Worm (Caenorhabditis elegans) whole organism, L2 larva: ENCODE results near the gene F49F1.14.

Experiments used
- R02D3.7 ChIP-seq: fragments of 150-350 bp; optimal IDR thresholded peaks from 2 replicates; lab custom pipeline; 2014; ENCODE audit warnings: missing biosample characterization, missing genetic modification characterization
- aly-2 ChIP-seq: fragments of 150-350 bp; optimal IDR thresholded peaks from 2 replicates; lab custom pipeline; 2014; ENCODE audit warnings: missing biosample characterization, missing genetic modification characterization
- ama-1 ChIP-seq: fragments of 150-350 bp; optimal IDR thresholded peaks from 2 replicates; lab custom pipeline; 2018; ENCODE audit warnings: inconsistent platforms
- ceh-82 ChIP-seq: fragments of 150-350 bp; optimal IDR thresholded peaks from 2 replicates; lab custom pipeline; 2014; ENCODE audit warnings: missing biosample characterization, missing genetic modification characterization
- dmd-4 ChIP-seq: sonication (generic microtip); optimal IDR thresholded peaks from 2 replicates; lab custom pipeline; 2017; ENCODE audit warnings: missing biosample characterization, missing genetic modification characterization
- elt-1 ChIP-seq: fragments of 150-350 bp; optimal IDR thresholded peaks from 2 replicates; lab custom pipeline; 2014; ENCODE audit warnings: missing biosample characterization, missing genetic modification characterization
- elt-3 ChIP-seq: sonication (generic microtip); optimal IDR thresholded peaks from 2 replicates; lab custom pipeline; 2017; ENCODE audit warnings: missing biosample characterization, missing genetic modification characterization
- lsy-2 ChIP-seq, 2 experiments: fragments of 150-350 bp in 1 of 2; sonication (generic microtip) in 1 of 2; optimal IDR thresholded peaks; 2 replicates each; lab custom pipeline; 2014 to 2017; ENCODE audit warnings: missing biosample characterization in 2 of 2, missing genetic modification characterization in 2 of 2
- nhr-129 ChIP-seq: fragments of 150-350 bp; optimal IDR thresholded peaks from 2 replicates; lab custom pipeline; 2014; ENCODE audit warnings: missing biosample characterization, missing genetic modification characterization
- nhr-21 ChIP-seq: fragments of 150-350 bp; optimal IDR thresholded peaks from 2 replicates; lab custom pipeline; 2014; ENCODE audit warnings: missing biosample characterization, missing genetic modification characterization
- unc-39 ChIP-seq: fragments of 150-350 bp; optimal IDR thresholded peaks from 2 replicates; lab custom pipeline; 2014; ENCODE audit warnings: missing biosample characterization, missing genetic modification characterization
- zag-1 ChIP-seq: fragments of 150-350 bp; optimal IDR thresholded peaks from 2 replicates; lab custom pipeline; 2014; ENCODE audit warnings: missing biosample characterization, missing genetic modification characterization
- ztf-11 ChIP-seq: sonication (generic microtip); optimal IDR thresholded peaks from 2 replicates; lab custom pipeline; 2017; ENCODE audit warnings: missing biosample characterization, missing genetic modification characterization

DNA sequence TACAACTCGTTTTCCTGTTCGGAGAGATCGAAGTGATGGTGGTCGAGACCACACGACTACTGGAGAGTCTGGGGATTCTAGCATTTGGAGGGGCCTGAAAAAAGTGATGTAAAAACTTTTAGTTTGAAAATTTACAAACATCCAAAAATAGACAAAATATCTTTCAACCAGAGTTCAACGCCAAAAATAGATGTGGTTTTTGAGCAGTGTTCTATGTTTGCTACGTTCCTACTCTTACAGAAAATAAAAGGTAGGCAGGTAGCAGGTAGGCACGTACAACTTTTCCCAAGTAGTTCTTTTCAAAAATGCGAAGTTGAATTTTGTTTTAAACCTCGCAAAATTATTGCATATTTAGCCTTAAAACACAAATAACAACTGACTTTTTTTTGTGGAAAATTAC lies at the start of gene F49F1.14:
- TF ChIP-seq nhr-21 (no peak), zag-1 (tag; lab: Kevin White, UChicago) (no peak), ama-1 (no peak), elt-1 (tag; lab: Kevin White, UChicago) (no peak), aly-2 (tag; lab: Kevin White, UChicago) (no peak), R02D3.7 (tag; lab: Kevin White, UChicago) (no peak), ztf-11 (tag; lab: Kevin White, UChicago) (no peak), elt-3 (tag; lab: Kevin White, UChicago) (no peak), ceh-82 (tag; lab: Kevin White, UChicago) (no peak), lsy-2 (tag; optimal IDR thresholded peaks at IDR 0.05; lab: Kevin White, UChicago) (no peak), nhr-129 (tag; lab: Kevin White, UChicago) (no peak), dmd-4 (tag; lab: Kevin White, UChicago) (no peak), unc-39 (tag; lab: Kevin White, UChicago) (no peak)
